Worm (Caenorhabditis elegans) whole organism, L4/young adult: ENCODE measurements around the gene perm-3.

Source experiments
- dao-5 ChIP-seq: sonication (generic microtip); optimal IDR thresholded peaks from 2 replicates; lab custom pipeline; 2016; ENCODE audit warnings: missing genotype, missing genetic modification characterization, moderate library complexity, missing compliant biosample characterization
- him-1 ChIP-seq: sonication (generic microtip); optimal IDR thresholded peaks from 2 replicates; lab custom pipeline; 2016; ENCODE audit warnings: missing genotype, missing genetic modification reagents, missing genetic modification characterization, missing compliant biosample characterization

DNA sequence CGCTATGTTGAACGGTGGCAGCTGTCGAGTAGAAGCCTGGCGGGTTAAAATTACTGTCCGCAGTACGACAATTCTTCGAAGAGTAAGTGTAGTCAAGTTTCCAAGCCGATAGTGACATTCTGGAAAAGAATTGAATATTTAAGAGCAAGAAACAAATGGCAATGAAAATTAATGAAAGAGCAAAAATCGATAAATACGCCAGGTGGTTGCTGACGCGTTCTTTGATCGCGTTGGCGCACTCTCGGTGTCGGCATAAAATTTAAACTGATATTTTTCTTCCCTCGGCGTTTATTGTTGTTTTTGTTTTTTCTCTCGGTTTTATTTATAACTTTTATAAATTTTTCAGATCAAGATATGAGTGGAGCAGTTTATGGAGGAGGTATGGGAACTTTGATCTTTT is at the start of gene perm-3, which contains the start of gene swsn-6:
- TF ChIP-seq him-1 (tag; lab: Kevin White, UChicago) (no peak), dao-5 (no peak)
